Worm (Caenorhabditis elegans) whole organism, L3 larva: ENCODE data around the gene Y57A10A.29.

ENCODE experiments used
- R02D3.7 ChIP-seq: fragments of 150-350 bp; optimal IDR thresholded peaks from 2 replicates; lab custom pipeline; 2014; ENCODE audit warnings: missing biosample characterization, missing genetic modification characterization
- aly-2 ChIP-seq: fragments of 150-350 bp; optimal IDR thresholded peaks from 2 replicates; lab custom pipeline; 2014; ENCODE audit warnings: missing biosample characterization, missing genetic modification characterization
- ama-1 ChIP-seq: fragments of 150-350 bp; optimal IDR thresholded peaks from 2 replicates; lab custom pipeline; 2018
- ceh-28 ChIP-seq: fragments of 150-350 bp; optimal IDR thresholded peaks from 2 replicates; lab custom pipeline; 2014; ENCODE audit warnings: missing biosample characterization, missing genetic modification reagents, missing genetic modification characterization
- ceh-82 ChIP-seq: fragments of 150-350 bp; optimal IDR thresholded peaks from 2 replicates; lab custom pipeline; 2014; ENCODE audit warnings: missing biosample characterization, missing genetic modification characterization
- egl-5 ChIP-seq: fragments of 150-350 bp; optimal IDR thresholded peaks from 2 replicates; lab custom pipeline; 2017; ENCODE audit warnings: missing biosample characterization, missing genetic modification reagents, missing genetic modification characterization, inconsistent platforms
- elt-1 ChIP-seq: fragments of 150-350 bp; optimal IDR thresholded peaks from 2 replicates; lab custom pipeline; 2014; ENCODE audit warnings: missing biosample characterization, missing genetic modification characterization
- elt-3 ChIP-seq, 3 experiments: fragments of 150-350 bp in 1 of 3; sonication (generic microtip) in 2 of 3; optimal IDR thresholded peaks; 2 replicates in 2 of 3; 4 replicates in 1 of 3; lab custom pipeline; 2014 to 2017; ENCODE audit warnings: missing biosample characterization in 3 of 3, missing genetic modification characterization in 3 of 3
- eor-1 ChIP-seq, 2 experiments: fragments of 150-350 bp; optimal IDR thresholded peaks; 2 replicates each; lab custom pipeline; 2014 to 2018; ENCODE audit warnings: missing biosample characterization in 2 of 2, missing genetic modification characterization in 2 of 2
- fkh-10 ChIP-seq: sonication (generic microtip); optimal IDR thresholded peaks from 2 replicates; lab custom pipeline; 2017; ENCODE audit warnings: missing biosample characterization, missing genetic modification reagents, missing genetic modification characterization
- fkh-2 ChIP-seq: fragments of 150-350 bp; optimal IDR thresholded peaks from 2 replicates; lab custom pipeline; 2014; ENCODE audit warnings: missing biosample characterization, missing genetic modification reagents, missing genetic modification characterization
- fos-1 ChIP-seq: fragments of 150-350 bp; optimal IDR thresholded peaks from 2 replicates; lab custom pipeline; 2014; ENCODE audit warnings: missing biosample characterization, missing genetic modification characterization
- hmg-11 ChIP-seq: sonication (generic microtip); optimal IDR thresholded peaks from 2 replicates; lab custom pipeline; 2016; ENCODE audit warnings: missing genetic modification characterization, missing compliant biosample characterization
- jun-1 ChIP-seq: fragments of 150-350 bp; optimal IDR thresholded peaks from 2 replicates; lab custom pipeline; 2014; ENCODE audit warnings: missing biosample characterization, missing genetic modification reagents, missing genetic modification characterization
- lin-15B ChIP-seq: fragments of 150-350 bp; optimal IDR thresholded peaks from 2 replicates; lab custom pipeline; 2014; ENCODE audit warnings: missing biosample characterization, missing genetic modification characterization
- lin-39 ChIP-seq: fragments of 150-350 bp; optimal IDR thresholded peaks from 2 replicates; lab custom pipeline; 2018; ENCODE audit warnings: missing biosample characterization, missing genetic modification reagents, missing genetic modification characterization
- lsy-12 ChIP-seq: sonication (generic microtip); optimal IDR thresholded peaks from 2 replicates; lab custom pipeline; 2016; ENCODE audit warnings: mild to moderate bottlenecking, missing genetic modification characterization, missing compliant biosample characterization
- nfya-1 ChIP-seq: sonication (generic microtip); optimal IDR thresholded peaks from 2 replicates; lab custom pipeline; 2017; ENCODE audit warnings: missing genetic modification characterization, mild to moderate bottlenecking, missing compliant biosample characterization, antibody characterized with exemption, moderate library complexity; ENCODE audit not compliant: insufficient read depth
- nhr-12 ChIP-seq: fragments of 150-350 bp; optimal IDR thresholded peaks from 2 replicates; lab custom pipeline; 2014; ENCODE audit warnings: missing biosample characterization, missing genetic modification characterization
- nhr-23 ChIP-seq: fragments of 150-350 bp; optimal IDR thresholded peaks from 2 replicates; lab custom pipeline; 2014; ENCODE audit warnings: missing biosample characterization, missing genetic modification reagents, missing genetic modification characterization
- nhr-25 ChIP-seq: sonication (generic microtip); optimal IDR thresholded peaks from 2 replicates; lab custom pipeline; 2017; ENCODE audit warnings: missing biosample characterization, missing genetic modification characterization
- nhr-43 ChIP-seq: sonication (generic microtip); optimal IDR thresholded peaks from 2 replicates; lab custom pipeline; 2016; ENCODE audit warnings: mild to moderate bottlenecking, missing genetic modification characterization, missing compliant biosample characterization; ENCODE audit not compliant: poor library complexity, severe bottlenecking
- nhr-67 ChIP-seq: fragments of 150-350 bp; optimal IDR thresholded peaks from 2 replicates; lab custom pipeline; 2014; ENCODE audit warnings: missing biosample characterization, missing genetic modification characterization
- nhr-77 ChIP-seq: fragments of 150-350 bp; optimal IDR thresholded peaks from 2 replicates; lab custom pipeline; 2014; ENCODE audit warnings: missing biosample characterization, missing genetic modification characterization
- pha-4 ChIP-seq: fragments of 150-350 bp; optimal IDR thresholded peaks from 2 replicates; lab custom pipeline; 2014; ENCODE audit warnings: missing biosample characterization, missing genetic modification reagents, missing genetic modification characterization
- pqm-1 ChIP-seq: fragments of 150-350 bp; optimal IDR thresholded peaks from 2 replicates; lab custom pipeline; 2017; ENCODE audit warnings: missing biosample characterization, missing genetic modification characterization, inconsistent platforms
- skn-1 ChIP-seq: fragments of 150-350 bp; optimal IDR thresholded peaks from 2 replicates; lab custom pipeline; 2014; ENCODE audit warnings: missing biosample characterization, missing genetic modification characterization
- unc-39 ChIP-seq: sonication (generic microtip); optimal IDR thresholded peaks from 4 replicates; lab custom pipeline; 2017; ENCODE audit warnings: missing biosample characterization, missing genetic modification characterization
- unc-62 ChIP-seq: fragments of 150-350 bp; sonication (generic microtip); optimal IDR thresholded peaks from 4 replicates; lab custom pipeline; 2014; ENCODE audit warnings: missing biosample characterization, missing genetic modification reagents, missing genetic modification characterization
- ztf-11 ChIP-seq: fragments of 150-350 bp; optimal IDR thresholded peaks from 2 replicates; lab custom pipeline; 2014; ENCODE audit warnings: missing biosample characterization, missing genetic modification characterization

The Y57A10A.29 gene

DNA sequence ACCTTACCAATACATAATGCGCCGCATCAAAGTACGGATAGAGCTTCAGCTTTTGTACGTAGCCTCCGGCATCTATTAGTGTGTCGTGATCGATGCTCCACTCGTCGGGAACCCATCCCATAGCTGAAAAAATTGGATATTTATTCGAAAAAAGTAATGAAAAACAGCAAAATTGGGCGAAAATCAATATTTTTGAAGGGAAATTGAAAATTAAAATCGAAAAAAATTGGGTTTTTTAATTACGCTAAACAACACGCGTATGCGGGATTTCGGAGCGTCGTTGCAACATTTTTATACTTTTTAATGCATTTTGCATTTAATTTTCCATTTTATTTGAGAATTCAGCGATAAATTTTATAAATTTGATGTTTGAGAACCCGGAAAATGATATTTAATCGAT lies at the start of gene Y57A10A.29, which contains the start of gene tric-1B.2:
Y57A10A.29 (plus strand) TSS at position 303 of the 400 bp plus-strand sequence.
tric-1B.2 (minus strand) TSS at position 129 of the 400 bp plus-strand sequence.
- TF ChIP-seq lin-15B (tag; lab: Kevin White, UChicago) (no peak), nhr-67 (tag; lab: Kevin White, UChicago) (no peak), unc-62 (GFP tag; lab: Kevin White, UChicago) (no peak), pha-4 (tag; lab: Kevin White, UChicago) (peak; percentile 7), hmg-11 (peak; percentile 51)
- TF ChIP-seq, all 47 proteins: peak for 2

- TF ChIP-seq lin-15B (tag; lab: Kevin White, UChicago), result peak; percentile 38
- TF ChIP-seq egl-5 (tag; lab: Kevin White, UChicago), result no peak
- TF ChIP-seq nhr-23 (tag; lab: Kevin White, UChicago), result peak; percentile 78
- no peak for TF ChIP-seq ceh-82 (tag; lab: Kevin White, UChicago)
- TF ChIP-seq lsy-12 (tag; lab: Kevin White, UChicago), result no peak
- TF ChIP-seq nfya-1 (tag; lab: Kevin White, UChicago), result peak; percentile 49
- TF ChIP-seq elt-3 (tag; optimal IDR thresholded peaks at IDR 0.05; lab: Kevin White, UChicago), result peak in 1 of 3 experiments; percentile 13
- TF ChIP-seq eor-1 (tag; optimal IDR thresholded peaks at IDR 0.05; lab: Kevin White, UChicago), result no peak
- TF ChIP-seq hmg-11, result peak; percentile 22
- no peak for TF ChIP-seq elt-1 (tag; lab: Kevin White, UChicago)
- TF ChIP-seq unc-39 (tag; lab: Kevin White, UChicago), result no peak
- peak; percentile 67 for TF ChIP-seq nhr-25
- no peak for TF ChIP-seq skn-1
- TF ChIP-seq unc-62 (GFP tag; lab: Kevin White, UChicago), result no peak
- TF ChIP-seq, all 47 proteins: peak for 6
These were observed 41.8 kb upstream of the Y57A10A.29 start for ce11 chrII:12237555-12237954.

DNA sequence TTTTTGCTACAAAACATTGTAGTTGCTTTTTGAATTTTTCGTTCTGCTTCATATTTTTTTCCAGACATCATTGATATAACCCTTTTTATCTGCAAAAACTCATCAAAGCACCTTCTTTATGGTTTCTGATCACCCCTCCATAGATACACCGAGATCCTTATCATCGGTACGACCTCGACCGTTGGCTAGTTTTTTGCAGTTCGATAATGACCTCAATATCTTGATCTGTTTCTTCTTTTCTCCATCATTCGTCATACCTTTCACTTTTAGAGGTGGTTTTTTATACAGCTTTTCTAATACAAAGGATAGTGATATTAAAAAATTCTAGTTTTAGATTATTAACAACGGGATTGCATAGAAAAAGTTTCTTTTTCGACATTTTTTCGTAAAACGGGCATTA lies 39.9 kb upstream of the Y57A10A.29 start:
- TF ChIP-seq ztf-11 (tag; lab: Kevin White, UChicago), result no peak
- TF ChIP-seq elt-1 (tag; lab: Kevin White, UChicago), result peak; percentile 98
- peak; percentile 90 for TF ChIP-seq nhr-23 (tag; lab: Kevin White, UChicago)
- TF ChIP-seq jun-1, result no peak
- TF ChIP-seq R02D3.7, result no peak
- TF ChIP-seq ceh-28 (tag; lab: Kevin White, UChicago), result peak; percentile 0
- peak in 2 of 3 experiments; percentile 24 to 34 for TF ChIP-seq elt-3 (tag; optimal IDR thresholded peaks at IDR 0.05; lab: Kevin White, UChicago)
- no peak for TF ChIP-seq aly-2 (tag; lab: Kevin White, UChicago)
- TF ChIP-seq nhr-77 (tag; lab: Kevin White, UChicago), result no peak
- TF ChIP-seq skn-1, result no peak
- no peak for TF ChIP-seq nhr-12
- no peak for TF ChIP-seq fos-1 (tag; lab: Kevin White, UChicago)
- no peak for TF ChIP-seq lin-39 (tag; lab: Kevin White, UChicago)
- peak; percentile 96 for TF ChIP-seq nhr-25
- TF ChIP-seq ama-1 (lab: Kevin White, UChicago), result no peak
- TF ChIP-seq nhr-43, result no peak
- no peak for TF ChIP-seq unc-39 (tag; lab: Kevin White, UChicago)
- TF ChIP-seq, all 47 proteins: peak for 5

DNA sequence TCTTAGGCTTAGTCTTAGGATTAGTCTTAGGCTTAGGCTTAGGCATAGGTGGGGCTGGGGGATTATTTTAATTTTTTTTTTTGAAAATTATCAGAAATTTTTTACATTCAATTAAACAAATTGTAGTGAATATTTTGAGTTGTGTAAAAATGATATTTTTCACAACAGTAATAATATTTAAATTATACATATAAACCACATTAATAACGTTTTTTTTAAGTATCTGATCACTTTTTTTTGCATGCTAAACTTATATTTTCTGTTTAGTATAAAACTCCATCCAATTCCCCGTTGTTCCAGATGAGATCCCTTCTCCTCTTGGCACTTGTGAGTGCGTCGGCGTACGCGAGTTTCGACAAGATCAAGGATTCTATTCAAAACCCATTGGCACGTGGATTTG lies 39.3 kb upstream of the Y57A10A.29 start, which contains the start of gene txdc-12.1:
txdc-12.1 (plus strand) TSS at position 301 of the 400 bp plus-strand sequence.
- TF ChIP-seq eor-1 (tag; optimal IDR thresholded peaks at IDR 0.05; lab: Kevin White, UChicago) (no peak), lin-15B (tag; lab: Kevin White, UChicago) (no peak), fos-1 (tag; lab: Kevin White, UChicago) (no peak), elt-1 (tag; lab: Kevin White, UChicago) (no peak), nhr-25 (no peak), R02D3.7 (no peak), fkh-2 (tag; lab: Kevin White, UChicago) (no peak), ceh-82 (tag; lab: Kevin White, UChicago) (no peak), elt-3 (tag; optimal IDR thresholded peaks at IDR 0.05; lab: Kevin White, UChicago) (no peak), ama-1 (lab: Kevin White, UChicago) (no peak), lin-39 (tag; lab: Kevin White, UChicago) (no peak), pqm-1 (tag; lab: Kevin White, UChicago) (no peak), fkh-10 (GFP tag; lab: Kevin White, UChicago) (no peak)
- TF ChIP-seq, all 47 proteins: peak for 0

ce11 chrII:12241792-12242191 lies 37.6 kb upstream of the Y57A10A.29 start:
- TF ChIP-seq hmg-11 (no peak), ceh-28 (tag; lab: Kevin White, UChicago) (peak; percentile 76)
